Fruit fly (Drosophila melanogaster) whole organism, adult: ENCODE results near the gene CG3999.

ENCODE experiments used
- CG33017 ChIP-seq: fragments of 200-800 bp; sonication (Bioruptor generic); optimal IDR thresholded peaks from 2 replicates; lab custom pipeline; 2018; ENCODE audit warnings: missing biosample characterization, mild to moderate bottlenecking, missing genetic modification characterization, moderate library complexity
- CG7101 ChIP-seq: fragments of 200-800 bp; sonication (Bioruptor generic); optimal IDR thresholded peaks from 2 replicates; lab custom pipeline; 2018; ENCODE audit warnings: missing biosample characterization, mild to moderate bottlenecking, missing genetic modification characterization, moderate library complexity
- Hr96 ChIP-seq: fragments of 200-800 bp; sonication (Bioruptor generic); optimal IDR thresholded peaks from 2 replicates; lab custom pipeline; 2016; ENCODE audit warnings: missing biosample characterization, missing genetic modification characterization
- pad ChIP-seq: fragments of 200-800 bp; sonication (Bioruptor generic); optimal IDR thresholded peaks from 3 replicates; lab custom pipeline; 2017; ENCODE audit warnings: missing biosample characterization, missing genetic modification characterization, mild to moderate bottlenecking, moderate library complexity, missing genetic modification reagents
- tj ChIP-seq: fragments of 200-800 bp; sonication (Bioruptor generic); optimal IDR thresholded peaks from 3 replicates; lab custom pipeline; 2017; ENCODE audit warnings: missing biosample characterization, mild to moderate bottlenecking, missing genetic modification characterization, moderate library complexity

DNA sequence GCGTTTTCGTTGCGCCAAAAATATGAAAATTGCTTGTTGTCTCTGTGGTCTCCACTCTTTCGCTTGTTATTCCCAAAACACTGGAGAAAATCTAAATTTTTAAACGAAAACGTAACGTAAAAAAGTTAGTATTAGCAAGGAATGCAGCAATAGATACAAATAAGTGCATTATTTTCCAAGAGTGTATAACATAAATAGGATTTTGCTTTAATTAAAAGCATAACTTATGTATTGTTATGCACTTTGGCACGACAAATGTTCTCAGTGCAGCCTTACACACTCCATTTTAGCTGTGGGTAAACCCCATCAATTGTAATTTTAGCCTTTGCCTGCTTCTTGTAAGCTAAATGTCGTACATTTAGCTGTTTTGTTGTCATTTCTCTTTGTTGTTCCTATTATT is 24.7 kb downstream of the CG3999 start:
- no peak for TF ChIP-seq CG33017 (tag; lab: Kevin White, UChicago)
- no peak for TF ChIP-seq tj (GFP tag; lab: Kevin White, UChicago)
- no peak for TF ChIP-seq CG7101 (tag; lab: Kevin White, UChicago)
- TF ChIP-seq Hr96 (GFP tag; lab: Kevin White, UChicago), result no peak
- TF ChIP-seq pad (GFP tag; lab: Kevin White, UChicago), result no peak
